Worm (Caenorhabditis elegans): ENCODE measurements around the gene set-1.

The set-1 gene

DNA sequence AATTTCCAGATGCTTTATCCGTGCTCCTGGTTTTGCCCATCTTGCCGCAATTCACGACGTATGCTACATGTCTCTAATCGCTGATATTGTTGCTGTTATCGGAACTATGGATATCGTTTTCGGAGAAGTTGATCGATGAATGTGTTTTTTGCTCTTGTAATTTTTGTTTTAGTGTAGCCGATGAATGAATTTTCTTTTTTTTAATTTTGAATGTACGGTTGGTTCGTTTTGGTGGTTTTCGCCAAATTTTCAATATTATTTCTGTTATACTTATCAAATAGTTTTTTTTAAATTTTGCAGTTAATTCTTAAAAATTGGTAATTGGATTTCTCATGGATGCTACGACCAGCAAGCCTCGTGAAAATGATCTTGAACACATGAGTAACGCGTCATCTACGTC lies 14.8 kb upstream of the set-1 start, which contains the start of gene T26A5.2:
Gene T26A5.2, plus strand, starts transcription at position 301 of the 400 bp plus-strand sequence.
- TF ChIP-seq pax-3 (tag; optimal IDR thresholded peaks at IDR 0.05): no peak
- no peak for TF ChIP-seq hlh-4 (tag; optimal IDR thresholded peaks at IDR 0.05)
- no peak for TF ChIP-seq fos-1 (tag; optimal IDR thresholded peaks at IDR 0.05)
- TF ChIP-seq efl-1 (optimal IDR thresholded peaks at IDR 0.05): no peak
- TF ChIP-seq efl-1 (GFP tag; optimal IDR thresholded peaks at IDR 0.05 in 1 of 2): no peak
- TF ChIP-seq grh-1 (GFP tag; IDR thresholded peaks at IDR 0.05): no peak
- TF ChIP-seq aly-2 (tag; optimal IDR thresholded peaks at IDR 0.05): no peak
- TF ChIP-seq skn-1 (tag; optimal IDR thresholded peaks at IDR 0.05): no peak
- TF ChIP-seq elt-3 (tag; optimal IDR thresholded peaks at IDR 0.05): no peak
- no peak for TF ChIP-seq rnt-1 (tag; optimal IDR thresholded peaks at IDR 0.05)

DNA sequence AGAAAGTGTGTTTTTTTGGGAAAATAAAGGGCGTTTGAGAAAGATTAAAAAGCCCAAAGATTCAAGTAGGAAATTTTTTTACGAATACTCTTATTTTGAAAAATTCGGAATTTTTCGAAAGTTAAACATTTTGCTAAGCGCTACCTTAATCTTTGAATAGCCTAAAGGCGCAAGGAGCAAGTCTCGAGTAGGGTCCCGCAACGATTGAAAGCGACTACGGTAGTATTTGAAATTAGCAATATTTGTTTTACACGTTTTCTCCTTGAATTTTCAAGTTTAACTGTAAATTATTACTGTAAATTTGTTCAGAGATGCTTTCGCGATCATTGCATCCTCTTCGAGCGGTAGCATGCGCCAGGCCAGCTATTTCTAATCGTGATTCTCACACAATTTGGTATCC lies 12.7 kb upstream of the set-1 start, which contains the start of gene nduf-2.2:
Gene nduf-2.2, plus strand, starts transcription at position 310 of the 400 bp plus-strand sequence.
- TF ChIP-seq ceh-8 (GFP tag; optimal IDR thresholded peaks at IDR 0.05): no peak

DNA sequence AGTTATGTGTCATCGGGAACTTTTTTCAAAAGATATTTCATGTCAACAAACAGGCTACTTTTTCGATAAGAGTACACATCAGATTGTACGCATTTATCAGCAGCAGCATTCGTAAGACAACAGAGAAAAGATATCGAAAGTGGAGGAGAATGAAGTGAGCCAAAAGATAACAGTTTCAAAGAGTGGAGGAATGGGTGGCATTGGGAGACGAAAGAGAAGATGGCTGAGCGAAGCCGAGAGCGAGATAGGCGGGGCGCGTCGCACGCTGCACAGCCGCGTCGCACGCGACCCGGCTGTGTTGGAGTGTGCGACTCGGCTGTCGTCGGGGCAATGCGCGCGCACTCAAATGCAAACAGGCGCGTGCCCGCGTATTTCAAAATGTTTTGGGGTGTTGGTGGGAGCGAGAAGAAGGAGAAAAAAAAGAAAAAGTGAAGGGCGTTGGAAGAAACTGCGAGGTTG lies 12.0 kb upstream of the set-1 start:
- peak; percentile 88 for TF ChIP-seq fkh-8 (tag; optimal IDR thresholded peaks at IDR 0.05)
- TF ChIP-seq ama-1 (optimal IDR thresholded peaks at IDR 0.05): no peak
- peak; percentile 64 for TF ChIP-seq unc-86 (tag; optimal IDR thresholded peaks at IDR 0.05)
- TF ChIP-seq unc-130 (tag; optimal IDR thresholded peaks at IDR 0.05): peak; percentile 68
- TF ChIP-seq nhr-28 (tag; optimal IDR thresholded peaks at IDR 0.05): no peak
- no peak for TF ChIP-seq aly-2 (tag; optimal IDR thresholded peaks at IDR 0.05)
- TF ChIP-seq lin-13 (GFP tag; optimal IDR thresholded peaks at IDR 0.05): peak; percentile 85
- TF ChIP-seq alr-1 (tag; optimal IDR thresholded peaks at IDR 0.05; ENCODE audit: borderline replicate concordance): no peak
- no peak for TF ChIP-seq ceh-63 (GFP tag; optimal IDR thresholded peaks at IDR 0.05)
- TF ChIP-seq efl-3 (GFP tag; optimal IDR thresholded peaks at IDR 0.05): peak; percentile 1
- TF ChIP-seq nhr-237 (tag; optimal IDR thresholded peaks at IDR 0.05): peak; percentile 6
- peak; percentile 64 for TF ChIP-seq irx-1 (tag; optimal IDR thresholded peaks at IDR 0.05)
- TF ChIP-seq mdl-1 (tag; optimal IDR thresholded peaks at IDR 0.05): peak; percentile 22 to 89
- no peak for TF ChIP-seq ces-1 (GFP tag; optimal IDR thresholded peaks at IDR 0.05)
- peak; percentile 69 for TF ChIP-seq lin-15B (tag; optimal IDR thresholded peaks at IDR 0.05)
- TF ChIP-seq elt-2 (tag; optimal IDR thresholded peaks at IDR 0.05): peak; percentile 96
- TF ChIP-seq blmp-1 (tag; optimal IDR thresholded peaks at IDR 0.05): peak; percentile 82
- peak; percentile 82 for TF ChIP-seq ztf-4 (tag; optimal IDR thresholded peaks at IDR 0.05)
- peak; percentile 11 for TF ChIP-seq C04F5.9 (tag; optimal IDR thresholded peaks at IDR 0.05)
- TF ChIP-seq nhr-47 (tag; optimal IDR thresholded peaks at IDR 0.05): peak; percentile 90
- peak; percentile 62 for TF ChIP-seq ceh-8 (GFP tag; optimal IDR thresholded peaks at IDR 0.05)
- TF ChIP-seq nhr-77 (tag; optimal IDR thresholded peaks at IDR 0.05): peak; percentile 50
- peak; percentile 78 to 92 (median 83) for TF ChIP-seq ceh-82 (tag; optimal IDR thresholded peaks at IDR 0.05)
- peak; percentile 88 for TF ChIP-seq tbx-2 (tag; optimal IDR thresholded peaks at IDR 0.05)
- peak; percentile 85 for TF ChIP-seq dsc-1 (tag; optimal IDR thresholded peaks at IDR 0.05)
- peak; percentile 74 for TF ChIP-seq isw-1 (GFP tag; IDR thresholded peaks at IDR 0.05)
- TF ChIP-seq jun-1 (tag; optimal IDR thresholded peaks at IDR 0.05): peak; percentile 89
- TF ChIP-seq ceh-90 (tag; optimal IDR thresholded peaks at IDR 0.05): no peak
- no peak for TF ChIP-seq lin-39 (tag; optimal IDR thresholded peaks at IDR 0.05)
- peak; percentile 15 for TF ChIP-seq fkh-4 (tag; optimal IDR thresholded peaks at IDR 0.05; ENCODE audit: borderline replicate concordance)
- no peak for TF ChIP-seq nhr-76 (tag; optimal IDR thresholded peaks at IDR 0.05)
- no peak for TF ChIP-seq Y116A8C.19 (tag; optimal IDR thresholded peaks at IDR 0.05; ENCODE audit: borderline replicate concordance)
- no peak for TF ChIP-seq hlh-17 (GFP tag; optimal IDR thresholded peaks at IDR 0.05; ENCODE audit: borderline replicate concordance)
- TF ChIP-seq xbp-1 (tag; optimal IDR thresholded peaks at IDR 0.05): peak; percentile 82
- TF ChIP-seq nhr-19 (GFP tag; conservative IDR thresholded peaks at IDR 0.05): peak; percentile 91
- TF ChIP-seq elt-3 (tag; optimal IDR thresholded peaks at IDR 0.05): peak in 2 of 6 experiments; percentile 21 to 53
- TF ChIP-seq egl-27 (tag; optimal IDR thresholded peaks at IDR 0.05): no peak
- no peak for TF ChIP-seq pag-3 (tag; optimal IDR thresholded peaks at IDR 0.05; ENCODE audit: borderline replicate concordance, insufficient read depth)
- no peak for TF ChIP-seq hpl-2 (GFP tag; optimal IDR thresholded peaks at IDR 0.05)
- TF ChIP-seq egl-13 (tag; optimal IDR thresholded peaks at IDR 0.05): peak; percentile 66
- peak; percentile 57 for TF ChIP-seq fkh-10 (GFP tag; optimal IDR thresholded peaks at IDR 0.05)
